Fruit fly (Drosophila melanogaster) whole organism, embryonic: Measurements from ENCODE around the gene NPF.

ENCODE experiments used
- BtbVII ChIP-seq: fragments of 200-800 bp; sonication (Bioruptor generic); optimal IDR thresholded peaks from 3 replicates; lab custom pipeline; 2017; ENCODE audit warnings: missing biosample characterization, mild to moderate bottlenecking, missing genetic modification characterization
- CG10543 ChIP-seq: fragments of 200-800 bp; sonication (Bioruptor generic); optimal IDR thresholded peaks from 3 replicates; lab custom pipeline; 2017; ENCODE audit warnings: missing biosample characterization, mild to moderate bottlenecking, missing genetic modification characterization, moderate library complexity
- CG10565 ChIP-seq: fragments of 200-800 bp; sonication (Bioruptor generic); optimal IDR thresholded peaks from 3 replicates; lab custom pipeline; 2016; ENCODE audit warnings: missing biosample characterization, mild to moderate bottlenecking, missing genetic modification characterization
- CG15514 ChIP-seq: fragments of 200-800 bp; sonication (Bioruptor generic); optimal IDR thresholded peaks from 3 replicates; lab custom pipeline; 2017; ENCODE audit warnings: missing biosample characterization, missing genetic modification characterization, mild to moderate bottlenecking, moderate library complexity, missing genetic modification reagents
- CG1603 ChIP-seq: fragments of 200-800 bp; sonication (Bioruptor generic); optimal IDR thresholded peaks from 2 replicates; lab custom pipeline; 2019; ENCODE audit warnings: missing biosample characterization, mild to moderate bottlenecking, missing genetic modification characterization, moderate library complexity
- CG16863 ChIP-seq: fragments of 200-800 bp; sonication (Bioruptor generic); optimal IDR thresholded peaks from 3 replicates; lab custom pipeline; 2016; ENCODE audit warnings: missing biosample characterization, missing genetic modification characterization
- CG18476 ChIP-seq: fragments of 200-800 bp; sonication (Bioruptor generic); optimal IDR thresholded peaks from 2 replicates; lab custom pipeline; 2016; ENCODE audit warnings: missing biosample characterization, mild to moderate bottlenecking, missing genetic modification characterization
- CG2199 ChIP-seq: fragments of 200-800 bp; sonication (Bioruptor generic); IDR thresholded peaks from 3 replicates; pipeline ENCODE4 v1.3.6; 2022; ENCODE audit warnings: missing biosample characterization, missing genetic modification characterization
- CG32767 ChIP-seq: fragments of 200-800 bp; sonication (Bioruptor generic); IDR thresholded peaks from 2 replicates; pipeline ENCODE4 v1.3.6; 2022; ENCODE audit warnings: missing biosample characterization, missing genetic modification characterization
- CG5180 ChIP-seq: fragments of 200-800 bp; sonication (Bioruptor generic); optimal IDR thresholded peaks from 3 replicates; lab custom pipeline; 2017; ENCODE audit warnings: missing biosample characterization, missing genetic modification characterization, mild to moderate bottlenecking, moderate library complexity, missing genetic modification reagents
- CG6254 ChIP-seq: fragments of 200-800 bp; sonication (Bioruptor generic); optimal IDR thresholded peaks from 3 replicates; lab custom pipeline; 2017; ENCODE audit warnings: mild to moderate bottlenecking, missing biosample characterization, missing genetic modification reagents, missing genetic modification characterization
- CG6791 ChIP-seq: fragments of 200-800 bp; sonication (Bioruptor generic); IDR thresholded peaks from 3 replicates; pipeline ENCODE4 v1.3.6; 2022; ENCODE audit warnings: missing biosample characterization, missing genetic modification characterization; ENCODE audit not compliant: partially characterized antibody
- CG8388 ChIP-seq: fragments of 200-800 bp; sonication (Bioruptor generic); optimal IDR thresholded peaks from 2 replicates; lab custom pipeline; 2019; ENCODE audit warnings: missing biosample characterization, mild to moderate bottlenecking, missing genetic modification characterization, moderate library complexity
- CG9876 ChIP-seq: fragments of 200-800 bp; sonication (Bioruptor generic); optimal IDR thresholded peaks from 2 replicates; lab custom pipeline; 2016; ENCODE audit warnings: missing biosample characterization, missing genetic modification characterization
- Dbx ChIP-seq: fragments of 200-800 bp; sonication (Bioruptor generic); IDR thresholded peaks from 3 replicates; pipeline ENCODE4 v1.3.6; 2022; ENCODE audit warnings: missing biosample characterization, missing genetic modification characterization
- Ets65A ChIP-seq: fragments of 200-800 bp; sonication (Bioruptor generic); peaks from one replicate; lab custom pipeline; 2016; ENCODE audit warnings: missing biosample characterization, missing genetic modification characterization
- Ets97D ChIP-seq: fragments of 200-800 bp; sonication (Bioruptor generic); optimal IDR thresholded peaks from 3 replicates; lab custom pipeline; 2016; ENCODE audit warnings: missing biosample characterization, missing genetic modification characterization
- Hey ChIP-seq: fragments of 200-800 bp; sonication (Bioruptor generic); optimal IDR thresholded peaks from 3 replicates; lab custom pipeline; 2018; ENCODE audit warnings: missing biosample characterization, mild to moderate bottlenecking, missing genetic modification characterization
- Kr ChIP-seq: fragments of 200-800 bp; sonication (Bioruptor generic); optimal IDR thresholded peaks from 2 replicates; lab custom pipeline; 2017; ENCODE audit warnings: missing biosample characterization, mild to moderate bottlenecking, missing genetic modification characterization
- Meics ChIP-seq: fragments of 200-800 bp; sonication (Bioruptor generic); optimal IDR thresholded peaks from 2 replicates; lab custom pipeline; 2017; ENCODE audit warnings: missing biosample characterization, mild to moderate bottlenecking, missing genetic modification characterization
- NC2β ChIP-seq: fragments of 200-800 bp; sonication (Bioruptor generic); optimal IDR thresholded peaks from 2 replicates; lab custom pipeline; 2016; ENCODE audit warnings: missing biosample characterization, missing genetic modification characterization
- Nf-YA ChIP-seq: fragments of 200-800 bp; sonication (Bioruptor generic); IDR thresholded peaks from 2 replicates; pipeline ENCODE4 v1.3.6; 2022; ENCODE audit warnings: missing biosample characterization, missing genetic modification characterization
- ac ChIP-seq: fragments of 200-800 bp; sonication (Bioruptor generic); optimal IDR thresholded peaks from 3 replicates; lab custom pipeline; 2017; ENCODE audit warnings: missing biosample characterization, mild to moderate bottlenecking, missing genetic modification characterization
- bsh ChIP-seq, 2 experiments: fragments of 200-800 bp; sonication (Bioruptor generic); optimal IDR thresholded peaks; 2 replicates each; lab custom pipeline; 2017 to 2018; ENCODE audit warnings: mild to moderate bottlenecking in 2 of 2, missing biosample characterization in 2 of 2, missing genetic modification characterization in 2 of 2, moderate library complexity in 1 of 2
- btn ChIP-seq: fragments of 200-800 bp; sonication (Bioruptor generic); optimal IDR thresholded peaks from 2 replicates; lab custom pipeline; 2016; ENCODE audit warnings: missing biosample characterization, missing genetic modification characterization
- caup ChIP-seq: fragments of 200-800 bp; sonication (Bioruptor generic); optimal IDR thresholded peaks from 3 replicates; lab custom pipeline; 2017; ENCODE audit warnings: missing biosample characterization, mild to moderate bottlenecking, missing genetic modification characterization, moderate library complexity; ENCODE audit not compliant: severe bottlenecking
- chinmo ChIP-seq: fragments of 200-800 bp; sonication (Bioruptor generic); IDR thresholded peaks from 4 replicates; pipeline ENCODE4 v1.3.6; 2022; ENCODE audit warnings: missing biosample characterization, missing genetic modification characterization; ENCODE audit not compliant: partially characterized antibody
- ci ChIP-seq: fragments of 200-800 bp; sonication (Bioruptor generic); IDR thresholded peaks from 3 replicates; pipeline ENCODE4 v1.3.6; 2022; ENCODE audit warnings: missing biosample characterization, missing genetic modification characterization
- crol ChIP-seq: fragments of 200-800 bp; sonication (Bioruptor generic); IDR thresholded peaks from 2 replicates; pipeline ENCODE4 v1.3.6; 2022; ENCODE audit warnings: missing biosample characterization, missing genetic modification characterization
- disco-r ChIP-seq: fragments of 200-800 bp; sonication (Bioruptor generic); optimal IDR thresholded peaks from 2 replicates; lab custom pipeline; 2016; ENCODE audit warnings: missing biosample characterization, missing genetic modification characterization
- dpn ChIP-seq, 2 experiments: fragments of 200-800 bp; sonication (Bioruptor generic); optimal IDR thresholded peaks; 3 replicates each; lab custom pipeline; 2016; ENCODE audit warnings: missing biosample characterization in 2 of 2, missing genetic modification characterization in 2 of 2
- exex ChIP-seq: fragments of 200-800 bp; sonication (Bioruptor generic); optimal IDR thresholded peaks from 4 replicates; lab custom pipeline; 2018; ENCODE audit warnings: missing biosample characterization, mild to moderate bottlenecking, missing genetic modification characterization, moderate library complexity
- gcm ChIP-seq: fragments of 200-800 bp; sonication (Bioruptor generic); optimal IDR thresholded peaks from 2 replicates; lab custom pipeline; 2019; ENCODE audit warnings: missing biosample characterization, mild to moderate bottlenecking, missing genetic modification characterization, moderate library complexity
- gfzf ChIP-seq: fragments of 200-800 bp; sonication (Bioruptor generic); optimal IDR thresholded peaks from 2 replicates; lab custom pipeline; 2016; ENCODE audit warnings: missing biosample characterization, mild to moderate bottlenecking, missing genetic modification characterization, moderate library complexity
- gt ChIP-seq: fragments of 200-800 bp; sonication (Bioruptor generic); IDR thresholded peaks from 2 replicates; pipeline ENCODE4 v1.3.6; 2022; ENCODE audit warnings: missing biosample characterization, missing genetic modification characterization
- lab ChIP-seq: fragments of 200-800 bp; sonication (Bioruptor generic); optimal IDR thresholded peaks from 3 replicates; lab custom pipeline; 2017; ENCODE audit warnings: missing biosample characterization, missing genetic modification characterization, mild to moderate bottlenecking, moderate library complexity, missing genetic modification reagents
- org-1 ChIP-seq: fragments of 200-800 bp; sonication (Bioruptor generic); optimal IDR thresholded peaks from 2 replicates; lab custom pipeline; 2017; ENCODE audit warnings: missing biosample characterization, missing genetic modification characterization
- prd ChIP-seq, 3 experiments: fragments of >200 bp in 2 of 3; fragments of 200-800 bp in 1 of 3; sonication (Bioruptor generic) in 1 of 3; optimal IDR thresholded peaks in 2 of 3; IDR thresholded peaks in 1 of 3; 2 replicates in 2 of 3; 3 replicates in 1 of 3; pipeline versions ENCODE4 v1.3.6 to Lab custom; 2017 to 2022; ENCODE audit warnings: missing biosample characterization in 1 of 3, missing genetic modification characterization in 1 of 3
- pros ChIP-seq: fragments of 200-800 bp; sonication (Bioruptor generic); optimal IDR thresholded peaks from 3 replicates; lab custom pipeline; 2019; ENCODE audit warnings: missing biosample characterization, mild to moderate bottlenecking, missing genetic modification characterization, moderate library complexity
- ranshi ChIP-seq: fragments of 200-800 bp; sonication (Bioruptor generic); IDR thresholded peaks from 2 replicates; pipeline ENCODE4 v1.3.6; 2022; ENCODE audit warnings: missing biosample characterization, missing genetic modification characterization
- sens ChIP-seq: fragments of 200-800 bp; sonication (Bioruptor generic); peaks from one replicate; lab custom pipeline; 2016; ENCODE audit warnings: missing biosample characterization, missing genetic modification characterization
- sim ChIP-seq: fragments of 200-800 bp; sonication (Bioruptor generic); IDR thresholded peaks from 2 replicates; pipeline ENCODE4 v1.3.6; 2022; ENCODE audit warnings: missing biosample characterization, missing genetic modification characterization
- sisA ChIP-seq: fragments of 200-800 bp; sonication (Bioruptor generic); IDR thresholded peaks from 2 replicates; pipeline ENCODE4 v1.3.6; 2022; ENCODE audit warnings: missing biosample characterization, missing genetic modification characterization
- sob ChIP-seq: fragments of 200-800 bp; sonication (Bioruptor generic); IDR thresholded peaks from 2 replicates; pipeline ENCODE4 v1.3.6; 2022; ENCODE audit warnings: missing biosample characterization, missing genetic modification characterization
- wdn ChIP-seq: fragments of 200-800 bp; sonication (Bioruptor generic); IDR thresholded peaks from 2 replicates; pipeline ENCODE4 v1.3.6; 2022; ENCODE audit warnings: missing biosample characterization, missing genetic modification characterization
- zen ChIP-seq: fragments of 200-800 bp; sonication (Bioruptor generic); optimal IDR thresholded peaks from 3 replicates; lab custom pipeline; 2018; ENCODE audit warnings: missing biosample characterization, mild to moderate bottlenecking, missing genetic modification characterization, moderate library complexity
- zfh1 ChIP-seq: fragments of 200-800 bp; sonication (Bioruptor generic); IDR thresholded peaks from 3 replicates; pipeline ENCODE4 v1.3.6; 2022; ENCODE audit warnings: missing biosample characterization, missing genetic modification characterization

NPF gene

DNA sequence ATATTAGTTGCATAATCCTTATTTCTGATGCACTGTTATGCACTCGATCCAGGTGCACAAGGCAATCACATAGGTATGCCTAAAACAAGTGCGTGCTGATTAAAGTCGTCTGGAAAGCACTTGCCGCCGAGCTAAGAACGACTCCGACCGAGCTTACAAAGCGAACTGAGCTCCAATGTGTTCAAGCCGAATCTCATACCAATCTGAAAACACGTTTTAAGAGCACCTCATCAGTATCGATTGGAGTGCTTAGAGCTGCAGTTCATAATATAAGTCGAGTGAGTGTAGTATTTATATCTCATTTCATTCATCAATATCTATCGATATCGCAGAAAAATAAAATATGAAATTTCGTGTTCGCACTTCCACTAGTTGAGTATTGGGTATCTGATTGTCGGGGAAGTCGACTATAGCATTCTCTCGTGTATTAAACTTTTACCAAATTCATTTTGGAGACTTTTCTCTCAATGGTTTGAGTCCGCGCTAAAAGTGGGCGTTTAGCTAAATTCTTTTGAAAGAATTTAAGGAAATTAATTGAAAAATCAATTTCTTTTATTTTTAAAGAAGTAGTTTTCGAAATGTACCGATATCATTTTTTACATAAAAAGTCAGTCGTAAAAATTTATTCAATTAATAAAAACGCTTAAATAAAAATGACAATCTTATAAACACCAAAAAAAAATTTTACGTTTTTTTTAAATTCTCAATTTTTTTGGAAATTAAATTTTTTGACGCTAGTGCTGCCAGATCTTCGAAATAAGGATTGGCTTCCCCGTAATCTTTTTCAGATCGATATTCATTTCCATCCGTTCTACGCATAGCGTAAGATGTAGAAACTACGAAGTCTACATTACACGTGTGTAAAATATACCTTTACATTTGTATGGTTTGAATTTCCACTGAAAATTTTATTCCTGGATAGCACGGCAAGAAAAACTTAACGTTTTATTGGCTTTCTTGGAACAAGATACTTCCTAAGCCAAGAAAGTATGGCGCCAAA is 46.8 kb downstream of the NPF start, which contains the start of gene modSP (continued):
- TF ChIP-seq CG10543 (GFP tag; lab: Kevin White, UChicago) (peak; percentile 16), CG5180 (no peak), Dbx (GFP tag; lab: Robert Waterston, UW) (0 out of 3 replicates have a peak, but pooled peaks have one; percentile 31), sob (GFP tag; lab: Robert Waterston, UW) (peak; percentile 41; the same call in 1 of the 2 replicates), CG1603 (tag; lab: Kevin White, UChicago) (peak; percentile 73), Nf-YA (GFP tag; lab: Robert Waterston, UW) (no peak), sens (peak; percentile 59), sisA (peak; percentile 31; the same call in 1 of the 2 replicates), crol (GFP tag; lab: Robert Waterston, UW) (no peak), BtbVII (no peak), CG8388 (GFP tag; lab: Kevin White, UChicago) (no peak), Ets97D (GFP tag; lab: Kevin White, UChicago) (peak; percentile 6), gfzf (GFP tag; lab: Kevin White, UChicago) (peak; percentile 41), NC2β (GFP tag; lab: Kevin White, UChicago) (no peak), CG6254 (GFP tag; lab: Kevin White, UChicago) (no peak), disco-r (no peak), lab (GFP tag; lab: Kevin White, UChicago) (peak; percentile 56), gt (GFP tag; lab: Robert Waterston, UW) (no peak), ac (GFP tag; lab: Kevin White, UChicago) (no peak), CG2199 (GFP tag; lab: Robert Waterston, UW) (peak; percentile 88), Ets65A (peak; percentile 96), CG6791 (GFP tag; lab: Robert Waterston, UW) (peak; percentile 81), chinmo (GFP tag; lab: Robert Waterston, UW) (peak; percentile 91), wdn (GFP tag; lab: Robert Waterston, UW) (no peak), exex (tag; lab: Kevin White, UChicago) (no peak), ci (0 out of 3 replicates have a peak, but pooled peaks have one; percentile 54), org-1 (GFP tag; lab: Kevin White, UChicago) (no peak), CG9876 (no peak), sim (no peak), pros (GFP tag; lab: Kevin White, UChicago) (no peak), CG15514 (peak; percentile 50), zen (tag; lab: Kevin White, UChicago) (peak; percentile 19), prd (optimal IDR thresholded peaks at IDR 0.05; lab: Kevin White, UChicago) (no peak), prd (GFP tag; IDR thresholded peaks at IDR 0.05; lab: Robert Waterston, UW) (no peak), gcm (GFP tag; lab: Kevin White, UChicago) (no peak), CG18476 (GFP tag; lab: Kevin White, UChicago) (peak; percentile 28), btn (GFP tag; lab: Kevin White, UChicago) (no peak), Hey (no peak), ranshi (GFP tag; lab: Robert Waterston, UW) (peak; percentile 61), zfh1 (GFP tag; lab: Robert Waterston, UW) (peak; percentile 57; the same call in 2 of the 3 replicates), Kr (GFP tag; lab: Kevin White, UChicago) (no peak), dpn (GFP tag; optimal IDR thresholded peaks at IDR 0.05; lab: Kevin White, UChicago) (peak in 1 of 2 experiments; percentile 42), caup (no peak), CG16863 (GFP tag; lab: Kevin White, UChicago) (peak; percentile 10), Meics (GFP tag; lab: Kevin White, UChicago) (peak; percentile 29), bsh (GFP tag; optimal IDR thresholded peaks at IDR 0.05; lab: Kevin White, UChicago) (peak in 1 of 2 experiments; percentile 18), CG10565 (GFP tag; lab: Kevin White, UChicago) (no peak), CG32767 (no peak)
